Fruit fly (Drosophila melanogaster) whole organism, wandering third instar larva: ENCODE data around the gene Mocs1.

Experiments used
- CG32264 ChIP-seq: fragments of 200-800 bp; sonication (Bioruptor generic); optimal IDR thresholded peaks from 2 replicates; lab custom pipeline; 2016; ENCODE audit warnings: missing biosample characterization, missing genetic modification characterization
- CG9705 ChIP-seq: fragments of 200-800 bp; sonication (Bioruptor generic); optimal IDR thresholded peaks from 2 replicates; lab custom pipeline; 2018; ENCODE audit warnings: missing biosample characterization, mild to moderate bottlenecking, missing genetic modification characterization
- Dfd ChIP-seq: fragments of >200 bp; optimal IDR thresholded peaks from 2 replicates; lab custom pipeline; 2017; ENCODE audit warnings: missing biosample characterization, missing genetic modification characterization
- Dif ChIP-seq: fragments of 200-275, 200-300 bp; sonication (Bioruptor generic); optimal IDR thresholded peaks from 2 replicates; lab custom pipeline; 2018; ENCODE audit warnings: missing biosample characterization, missing genetic modification characterization; ENCODE audit not compliant: partially characterized antibody
- GATAd ChIP-seq: sonication (Bioruptor generic); optimal IDR thresholded peaks from 2 replicates; lab custom pipeline; 2016; ENCODE audit warnings: missing biosample characterization, missing genetic modification characterization
- HLH106 ChIP-seq: fragments of 200-800 bp; optimal IDR thresholded peaks from 3 replicates; lab custom pipeline; 2019; ENCODE audit warnings: missing biosample characterization, mild to moderate bottlenecking, missing genetic modification characterization, moderate library complexity
- Hnf4 ChIP-seq: fragments of 200-800 bp; sonication (Bioruptor generic); optimal IDR thresholded peaks from 2 replicates; lab custom pipeline; 2016; ENCODE audit warnings: missing biosample characterization, mild to moderate bottlenecking, missing genetic modification characterization
- Hr78 ChIP-seq: fragments of >200 bp; optimal IDR thresholded peaks from 2 replicates; lab custom pipeline; 2017; ENCODE audit warnings: missing biosample characterization, missing genetic modification characterization
- Hr83 ChIP-seq: fragments of 200-300 bp; sonication (Bioruptor generic); optimal IDR thresholded peaks from 2 replicates; lab custom pipeline; 2016; ENCODE audit warnings: missing biosample characterization, mild to moderate bottlenecking, missing genetic modification characterization, moderate library complexity; ENCODE audit not compliant: poor library complexity, severe bottlenecking
- Jra ChIP-seq: sonication (Bioruptor generic); optimal IDR thresholded peaks from 2 replicates; lab custom pipeline; 2016; ENCODE audit warnings: missing biosample characterization, missing genetic modification characterization
- N ChIP-seq: fragments of >200 bp; optimal IDR thresholded peaks from 2 replicates; lab custom pipeline; 2018; ENCODE audit warnings: missing biosample characterization, missing external identifiers, missing genetic modification characterization
- OdsH ChIP-seq: fragments of 200-800 bp; sonication (Bioruptor generic); optimal IDR thresholded peaks from 2 replicates; lab custom pipeline; 2016; ENCODE audit warnings: missing biosample characterization, mild to moderate bottlenecking, missing genetic modification characterization
- Rel ChIP-seq, 2 experiments: fragments of 200-800 bp; sonication (Bioruptor generic) in 1 of 2; optimal IDR thresholded peaks; 2 replicates in 1 of 2; 3 replicates in 1 of 2; lab custom pipeline; 2016 to 2019; ENCODE audit warnings: mild to moderate bottlenecking in 2 of 2, missing biosample characterization in 2 of 2, missing genetic modification characterization in 2 of 2, moderate library complexity in 1 of 2
- Sp1 ChIP-seq: fragments of 200-800 bp; sonication (Bioruptor generic); optimal IDR thresholded peaks from 3 replicates; lab custom pipeline; 2019; ENCODE audit warnings: missing biosample characterization, mild to moderate bottlenecking, missing genetic modification characterization, moderate library complexity
- Vsx2 ChIP-seq: fragments of 200-300, 225-300 bp; sonication (Bioruptor generic); optimal IDR thresholded peaks from 2 replicates; lab custom pipeline; 2018; ENCODE audit warnings: missing biosample characterization, missing genetic modification characterization; ENCODE audit not compliant: partially characterized antibody
- br ChIP-seq: fragments of 200-800 bp; sonication (Bioruptor generic); optimal IDR thresholded peaks from 2 replicates; lab custom pipeline; 2016; ENCODE audit warnings: missing biosample characterization, missing genetic modification characterization
- brk ChIP-seq: fragments of 200-800 bp; sonication (Bioruptor generic); optimal IDR thresholded peaks from 2 replicates; lab custom pipeline; 2016; ENCODE audit warnings: missing biosample characterization, mild to moderate bottlenecking, missing genetic modification characterization
- dl ChIP-seq, 2 experiments: fragments of 175-275, 200-275 bp in 1 of 2; fragments of 200-275 bp in 1 of 2; sonication (Bioruptor generic); optimal IDR thresholded peaks; lab custom pipeline; 2018; ENCODE audit warnings: mild to moderate bottlenecking in 2 of 2, missing biosample characterization in 2 of 2, missing genetic modification characterization in 2 of 2, moderate library complexity in 2 of 2; ENCODE audit not compliant: partially characterized antibody in 2 of 2, insufficient read depth in 1 of 2
- dmrt93B ChIP-seq: fragments of 200-800 bp; sonication (Bioruptor generic); optimal IDR thresholded peaks from 2 replicates; lab custom pipeline; 2018; ENCODE audit warnings: missing biosample characterization, mild to moderate bottlenecking, missing genetic modification characterization
- dsf ChIP-seq: sonication (Bioruptor generic); optimal IDR thresholded peaks from 2 replicates; lab custom pipeline; 2016; ENCODE audit warnings: missing biosample characterization, missing genetic modification characterization, borderline replicate concordance
- ey ChIP-seq: fragments of 200-800 bp; sonication (Bioruptor generic); optimal IDR thresholded peaks from 2 replicates; lab custom pipeline; 2016; ENCODE audit warnings: missing biosample characterization, missing genetic modification characterization
- foxo ChIP-seq, 2 experiments: fragments of 200-800 bp; sonication (Bioruptor generic); optimal IDR thresholded peaks; 2 replicates in 1 of 2; 3 replicates in 1 of 2; lab custom pipeline; 2016 to 2017; ENCODE audit warnings: missing biosample characterization in 2 of 2, missing genetic modification characterization in 2 of 2
- fru ChIP-seq: fragments of 200-800 bp; sonication (Bioruptor generic); optimal IDR thresholded peaks from 3 replicates; lab custom pipeline; 2016; ENCODE audit warnings: missing biosample characterization, mild to moderate bottlenecking, missing genetic modification characterization
- h ChIP-seq: fragments of 200-800 bp; sonication (Bioruptor generic); optimal IDR thresholded peaks from 3 replicates; lab custom pipeline; 2016; ENCODE audit warnings: missing biosample characterization, mild to moderate bottlenecking, missing genetic modification characterization
- jim ChIP-seq: fragments of 175-275, 200-325 bp; sonication (Bioruptor generic); optimal IDR thresholded peaks from 2 replicates; lab custom pipeline; 2016; ENCODE audit warnings: missing biosample characterization, mild to moderate bottlenecking, missing genetic modification characterization
- lola ChIP-seq: fragments of >200 bp; optimal IDR thresholded peaks from 2 replicates; lab custom pipeline; 2017; ENCODE audit warnings: missing biosample characterization, missing genetic modification characterization
- pan ChIP-seq: fragments of >200 bp; optimal IDR thresholded peaks from 2 replicates; lab custom pipeline; 2017
- psq ChIP-seq: fragments of 200-800 bp; sonication (Bioruptor generic); optimal IDR thresholded peaks from 3 replicates; lab custom pipeline; 2017; ENCODE audit warnings: missing biosample characterization, mild to moderate bottlenecking, missing genetic modification characterization, moderate library complexity
- rgr ChIP-seq: fragments of 200-800 bp; sonication (Bioruptor generic); optimal IDR thresholded peaks from 3 replicates; lab custom pipeline; 2016; ENCODE audit warnings: missing biosample characterization, mild to moderate bottlenecking, missing genetic modification characterization
- sage ChIP-seq: fragments of 200-800 bp; sonication (Bioruptor generic); optimal IDR thresholded peaks from 2 replicates; lab custom pipeline; 2016; ENCODE audit warnings: missing biosample characterization, mild to moderate bottlenecking, missing genetic modification characterization
- sv ChIP-seq: fragments of 200-800 bp; sonication (Bioruptor generic); optimal IDR thresholded peaks from 3 replicates; lab custom pipeline; 2016; ENCODE audit warnings: missing biosample characterization, missing genetic modification characterization
- usp ChIP-seq: fragments of >200 bp; optimal IDR thresholded peaks from 2 replicates; lab custom pipeline; 2017; ENCODE audit warnings: missing biosample characterization, missing genetic modification characterization
- woc ChIP-seq: sonication (Bioruptor generic); optimal IDR thresholded peaks from 2 replicates; lab custom pipeline; 2016; ENCODE audit warnings: missing biosample characterization, mild to moderate bottlenecking, missing genetic modification characterization

Gene Mocs1

DNA sequence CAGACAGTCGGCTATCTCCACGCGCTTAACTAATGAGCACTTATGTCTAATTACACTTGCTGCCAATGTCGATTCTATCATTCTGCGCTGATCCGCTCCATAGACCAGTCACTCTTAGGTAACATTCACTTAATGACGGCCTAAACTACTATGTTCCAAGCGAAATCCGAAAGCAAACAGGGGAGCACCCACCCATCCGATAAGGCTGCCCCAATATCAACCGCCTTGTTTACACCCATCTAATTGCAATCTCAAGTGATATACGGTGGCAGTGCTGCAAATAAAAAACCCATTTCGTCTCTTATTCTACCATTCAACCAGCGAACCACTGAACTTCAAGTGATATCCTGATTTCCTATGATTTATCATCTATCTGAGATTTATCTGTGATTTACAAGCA, 20.9 kb upstream of the Mocs1 start:
- TF ChIP-seq Sp1 (GFP tag; lab: Kevin White, UChicago) (no peak), sage (no peak), sv (GFP tag; lab: Kevin White, UChicago) (no peak), lola (GFP tag; lab: Kevin White, UChicago) (no peak), fru (GFP tag; lab: Kevin White, UChicago) (no peak), Vsx2 (GFP tag; lab: Kevin White, UChicago) (no peak), HLH106 (tag; lab: Kevin White, UChicago) (no peak), Hr78 (no peak), woc (GFP tag; lab: Kevin White, UChicago) (no peak), br (GFP tag; lab: Kevin White, UChicago) (no peak), Hr83 (GFP tag; lab: Kevin White, UChicago) (no peak), GATAd (GFP tag; lab: Kevin White, UChicago) (no peak), Jra (GFP tag; lab: Kevin White, UChicago) (no peak), pan (no peak), rgr (GFP tag; lab: Kevin White, UChicago) (no peak), dsf (no peak), brk (no peak)

DNA sequence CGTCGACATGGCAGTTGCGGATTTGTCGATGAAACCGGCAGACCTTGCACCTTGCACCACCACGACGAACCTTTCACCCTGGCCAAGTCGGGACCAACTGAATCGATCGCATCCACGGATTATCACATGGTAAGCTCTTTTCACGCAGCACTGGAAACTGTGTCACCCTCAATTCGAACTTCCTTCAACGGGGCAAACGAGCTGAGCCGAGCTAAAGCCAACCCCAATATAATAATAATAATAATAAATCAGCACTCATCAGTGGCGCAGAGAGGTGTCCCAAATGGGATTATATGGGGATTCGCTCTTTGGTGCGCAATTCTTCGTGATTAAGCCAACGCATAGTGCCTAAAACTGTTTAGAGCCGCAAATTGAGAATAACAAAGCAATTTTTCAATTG, 19.1 kb upstream of the Mocs1 start, which contains the start of gene CG43693:
TSS of gene CG43693 (minus strand) at position 101 of the 400 bp plus-strand sequence.
- TF ChIP-seq OdsH (GFP tag; lab: Kevin White, UChicago) (no peak), foxo (GFP tag; optimal IDR thresholded peaks at IDR 0.05; lab: Kevin White, UChicago) (no peak), dl (GFP tag; optimal IDR thresholded peaks at IDR 0.05; lab: Kevin White, UChicago; ENCODE audit: insufficient read depth in 1 of 2, partially characterized antibody in 2 of 2) (no peak), dmrt93B (no peak), psq (no peak), jim (GFP tag; lab: Kevin White, UChicago) (no peak), Rel (GFP tag; optimal IDR thresholded peaks at IDR 0.05; lab: Kevin White, UChicago) (no peak), Rel (tag; optimal IDR thresholded peaks at IDR 0.05; lab: Kevin White, UChicago) (no peak), Hr83 (GFP tag; lab: Kevin White, UChicago) (no peak), Jra (GFP tag; lab: Kevin White, UChicago) (no peak), Sp1 (GFP tag; lab: Kevin White, UChicago) (no peak)

DNA sequence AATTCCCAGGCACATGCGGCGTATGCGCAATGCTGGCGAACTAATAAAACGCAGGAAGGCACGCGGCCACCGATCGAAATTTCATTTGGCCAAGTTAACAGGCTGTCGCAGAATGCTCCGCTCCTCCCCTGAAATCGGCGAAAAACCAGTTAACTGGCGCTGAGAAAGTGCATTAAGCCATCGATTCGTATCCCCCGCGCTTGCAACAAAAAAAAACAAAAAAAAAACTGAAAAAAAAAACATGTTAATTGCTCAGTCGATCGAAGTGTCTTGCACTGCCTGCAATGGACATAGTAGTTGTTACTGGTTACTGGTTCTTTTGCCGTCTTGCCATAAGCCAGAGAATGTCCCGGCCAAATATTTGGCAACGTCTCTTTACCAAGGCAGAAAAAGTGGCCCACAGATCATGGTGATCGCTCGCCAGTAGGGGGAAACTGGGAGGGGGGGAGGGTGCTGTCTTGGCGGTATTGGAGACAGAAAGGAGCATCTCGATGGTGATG, 17.5 kb upstream of the Mocs1 start:
- no peak for TF ChIP-seq brk
- TF ChIP-seq fru (GFP tag; lab: Kevin White, UChicago): peak; percentile 4

DNA sequence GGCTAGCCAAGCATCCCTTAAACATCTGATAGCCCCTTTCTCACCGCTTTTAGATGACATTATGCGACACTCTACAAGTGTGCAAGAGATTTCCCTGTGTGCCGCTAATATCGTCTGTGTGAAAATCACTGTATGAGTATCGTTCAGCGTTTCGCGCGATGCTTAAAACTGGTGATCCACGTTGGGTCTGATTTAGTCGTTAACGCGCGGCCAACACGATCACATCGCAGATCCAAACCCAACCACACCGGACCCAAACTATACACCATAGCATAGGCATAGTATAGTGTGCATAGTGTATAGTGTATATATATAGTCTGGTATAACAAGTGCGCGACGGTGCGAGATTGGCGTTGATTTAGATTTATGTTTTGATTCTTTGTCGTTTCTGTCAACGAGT, 16.5 kb upstream of the Mocs1 start, which contains the start of gene CG7888:
TSS of gene CG7888 (plus strand) at position 193 of the 400 bp plus-strand sequence.
- no peak for TF ChIP-seq Dif
- TF ChIP-seq dmrt93B: no peak
- TF ChIP-seq br (GFP tag; lab: Kevin White, UChicago): no peak
- TF ChIP-seq jim (GFP tag; lab: Kevin White, UChicago): no peak
- no peak for TF ChIP-seq Hr83 (GFP tag; lab: Kevin White, UChicago)
- no peak for TF ChIP-seq lola (GFP tag; lab: Kevin White, UChicago)
- no peak for TF ChIP-seq ey
- TF ChIP-seq Rel (GFP tag; optimal IDR thresholded peaks at IDR 0.05; lab: Kevin White, UChicago): no peak
- TF ChIP-seq Rel (tag; optimal IDR thresholded peaks at IDR 0.05; lab: Kevin White, UChicago): no peak
- no peak for TF ChIP-seq HLH106 (tag; lab: Kevin White, UChicago)
- TF ChIP-seq sage: no peak
- TF ChIP-seq Jra (GFP tag; lab: Kevin White, UChicago): no peak

DNA sequence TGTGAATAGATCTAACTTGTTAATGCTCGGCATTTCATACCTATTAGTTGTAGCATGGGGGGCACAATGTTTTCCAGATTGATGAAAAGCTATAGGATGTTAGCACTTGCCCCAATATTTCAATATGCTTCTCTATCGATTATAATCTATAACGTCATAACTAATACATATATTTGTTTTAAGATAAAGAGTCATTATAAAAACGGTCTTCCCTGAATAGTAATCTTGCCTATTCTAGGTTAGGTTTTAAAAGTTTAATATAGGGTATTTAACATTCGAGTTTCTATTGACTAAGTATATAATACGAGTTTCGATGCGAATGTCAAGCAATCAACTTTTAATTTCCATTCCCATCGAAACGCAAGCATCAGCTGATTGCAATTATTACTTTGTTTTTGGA, 9.1 kb upstream of the Mocs1 start, which contains the start of the genes CG6321 and Blos2:
TSS of gene CG6321 (minus strand) at position 25 of the 400 bp plus-strand sequence.
TSS of gene Blos2 (plus strand) at position 372 of the 400 bp plus-strand sequence.
- no peak for TF ChIP-seq usp (GFP tag; lab: Kevin White, UChicago)
- no peak for TF ChIP-seq Vsx2 (GFP tag; lab: Kevin White, UChicago)
- peak; percentile 37 for TF ChIP-seq Jra (GFP tag; lab: Kevin White, UChicago)
- TF ChIP-seq fru (GFP tag; lab: Kevin White, UChicago): peak; percentile 77
- peak; percentile 50 for TF ChIP-seq psq
- no peak for TF ChIP-seq Rel (GFP tag; optimal IDR thresholded peaks at IDR 0.05; lab: Kevin White, UChicago)
- TF ChIP-seq Rel (tag; optimal IDR thresholded peaks at IDR 0.05; lab: Kevin White, UChicago): peak; percentile 23
- peak; percentile 31 for TF ChIP-seq sage
- TF ChIP-seq ey: peak; percentile 66
- peak; percentile 18 for TF ChIP-seq CG32264 (GFP tag; lab: Kevin White, UChicago)
- peak; percentile 72 for TF ChIP-seq OdsH (GFP tag; lab: Kevin White, UChicago)
- peak; percentile 77 for TF ChIP-seq Sp1 (GFP tag; lab: Kevin White, UChicago)
- no peak for TF ChIP-seq N (GFP tag; lab: Kevin White, UChicago)
- no peak for TF ChIP-seq dl (GFP tag; optimal IDR thresholded peaks at IDR 0.05; lab: Kevin White, UChicago; ENCODE audit: insufficient read depth in 1 of 2, partially characterized antibody in 2 of 2)
- no peak for TF ChIP-seq Dfd (GFP tag; lab: Kevin White, UChicago)
- peak; percentile 59 for TF ChIP-seq Hnf4
- TF ChIP-seq CG9705 (GFP tag; lab: Kevin White, UChicago): peak; percentile 29
- peak; percentile 63 for TF ChIP-seq br (GFP tag; lab: Kevin White, UChicago)
- peak in 1 of 2 experiments; percentile 82 for TF ChIP-seq foxo (GFP tag; optimal IDR thresholded peaks at IDR 0.05; lab: Kevin White, UChicago)
- peak; percentile 80 for TF ChIP-seq woc (GFP tag; lab: Kevin White, UChicago)
- TF ChIP-seq h (GFP tag; lab: Kevin White, UChicago): peak; percentile 84
- peak; percentile 23 for TF ChIP-seq sv (GFP tag; lab: Kevin White, UChicago)
- TF ChIP-seq rgr (GFP tag; lab: Kevin White, UChicago): peak; percentile 78
- peak; percentile 74 for TF ChIP-seq HLH106 (tag; lab: Kevin White, UChicago)
- TF ChIP-seq, all 38 proteins: peak for 18
